Worm (Caenorhabditis elegans) whole organism, young adult: Measurements from ENCODE around the gene nstp-3.

Source experiments
- F10E7.11 ChIP-seq: sonication (generic microtip); optimal IDR thresholded peaks from 2 replicates; lab custom pipeline; 2017; ENCODE audit warnings: mild to moderate bottlenecking, missing genetic modification characterization, moderate library complexity, missing compliant biosample characterization
- F23B12.7 ChIP-seq: sonication (generic microtip); optimal IDR thresholded peaks from 2 replicates; lab custom pipeline; 2017; ENCODE audit warnings: missing genetic modification characterization, mild to moderate bottlenecking, missing compliant biosample characterization, antibody characterized with exemption, moderate library complexity; ENCODE audit not compliant: insufficient read depth
- F39B2.1 ChIP-seq: fragments of 200-800 bp; sonication (Bioruptor generic); IDR thresholded peaks from 2 replicates; pipeline ENCODE4 v1.3.6; 2022; ENCODE audit warnings: missing genetic modification reagents, missing genetic modification characterization, missing compliant biosample characterization
- F49E8.2 ChIP-seq: sonication (generic microtip); optimal IDR thresholded peaks from 3 replicates; lab custom pipeline; 2017; ENCODE audit warnings: missing genetic modification characterization, mild to moderate bottlenecking, missing compliant biosample characterization, antibody characterized with exemption, moderate library complexity; ENCODE audit not compliant: insufficient read depth
- F57A8.1 ChIP-seq: fragments of 200-800 bp; sonication (Bioruptor generic); optimal IDR thresholded peaks from 2 replicates; lab custom pipeline; 2018; ENCODE audit warnings: mild to moderate bottlenecking, missing genetic modification characterization, moderate library complexity, missing compliant biosample characterization
- K11D2.4 ChIP-seq: fragments of 200-800 bp; sonication (Bioruptor generic); IDR thresholded peaks from 2 replicates; pipeline ENCODE4 v1.3.6; 2022; ENCODE audit warnings: missing genetic modification reagents, missing genetic modification characterization, missing compliant biosample characterization
- K12H6.12 ChIP-seq: fragments of 200-800 bp; sonication (Bioruptor generic); optimal IDR thresholded peaks from 2 replicates; lab custom pipeline; 2018; ENCODE audit warnings: mild to moderate bottlenecking, missing genetic modification characterization, missing compliant biosample characterization
- T07F8.4 ChIP-seq: sonication (generic microtip); optimal IDR thresholded peaks from 2 replicates; lab custom pipeline; 2016; ENCODE audit warnings: mild to moderate bottlenecking, missing genetic modification characterization, moderate library complexity, missing compliant biosample characterization
- Y53G8AR.9 ChIP-seq: fragments of 200-800 bp; sonication (Bioruptor generic); conservative IDR thresholded peaks from 2 replicates; pipeline ENCODE4 v1.3.6; 2022; ENCODE audit warnings: missing genetic modification reagents, missing genetic modification characterization, missing compliant biosample characterization
- Y56A3A.18 ChIP-seq: fragments of 200-800 bp; sonication (Bioruptor generic); IDR thresholded peaks from 2 replicates; pipeline ENCODE4 v1.3.6; 2022; ENCODE audit warnings: missing genetic modification reagents, missing genetic modification characterization, missing compliant biosample characterization
- Y79H2A.3 ChIP-seq: fragments of 200-800 bp; sonication (Bioruptor generic); conservative IDR thresholded peaks from 2 replicates; pipeline ENCODE4 v1.3.6; 2022; ENCODE audit warnings: missing genetic modification reagents, missing genetic modification characterization, missing compliant biosample characterization
- ZK185.1 ChIP-seq: sonication (generic microtip); optimal IDR thresholded peaks from 2 replicates; lab custom pipeline; 2016; ENCODE audit warnings: mild to moderate bottlenecking, missing genetic modification characterization, missing compliant biosample characterization; ENCODE audit not compliant: poor library complexity, severe bottlenecking
- akir-1 ChIP-seq: fragments of 200-800 bp; sonication (Bioruptor generic); optimal IDR thresholded peaks from 2 replicates; lab custom pipeline; 2018; ENCODE audit warnings: mild to moderate bottlenecking, missing genetic modification characterization, moderate library complexity, missing compliant biosample characterization
- aptf-3 ChIP-seq: fragments of 200-800 bp; sonication (Bioruptor generic); IDR thresholded peaks from 2 replicates; pipeline ENCODE4 v1.3.6; 2022; ENCODE audit warnings: missing genetic modification characterization, missing compliant biosample characterization
- ccch-3 ChIP-seq: fragments of 200-800 bp; sonication (Bioruptor generic); optimal IDR thresholded peaks from 2 replicates; lab custom pipeline; 2018; ENCODE audit warnings: mild to moderate bottlenecking, missing genetic modification characterization, missing compliant biosample characterization
- cebp-1 ChIP-seq, 2 experiments: fragments of 200-800 bp in 1 of 2; sonication (Bioruptor generic) in 1 of 2; sonication (generic microtip) in 1 of 2; IDR thresholded peaks in 1 of 2; optimal IDR thresholded peaks in 1 of 2; 2 replicates each; pipeline versions ENCODE4 v1.3.6 to Lab custom; 2017 to 2022; ENCODE audit warnings: missing compliant biosample characterization in 2 of 2, missing genetic modification characterization in 2 of 2, mild to moderate bottlenecking in 1 of 2, missing genetic modification reagents in 1 of 2, moderate library complexity in 1 of 2
- ceh-40 ChIP-seq: fragments of 200-800 bp; sonication (Bioruptor generic); IDR thresholded peaks from 2 replicates; pipeline ENCODE4 v1.3.6; 2022; ENCODE audit warnings: missing genetic modification characterization, missing compliant biosample characterization
- ceh-79 ChIP-seq: sonication (generic microtip); optimal IDR thresholded peaks from 2 replicates; lab custom pipeline; 2017; ENCODE audit warnings: mild to moderate bottlenecking, missing genetic modification characterization, missing compliant biosample characterization
- chd-7 ChIP-seq: sonication (generic microtip); optimal IDR thresholded peaks from 2 replicates; lab custom pipeline; 2016; ENCODE audit warnings: mild to moderate bottlenecking, missing genetic modification characterization, moderate library complexity, missing compliant biosample characterization
- dox-1 ChIP-seq: fragments of 200-800 bp; sonication (Bioruptor generic); IDR thresholded peaks from 2 replicates; pipeline ENCODE4 v1.3.6; 2022; ENCODE audit warnings: missing genetic modification reagents, missing genetic modification characterization, missing compliant biosample characterization
- dpl-1 ChIP-seq: fragments of 150-350 bp; optimal IDR thresholded peaks from 2 replicates; lab custom pipeline; 2014; ENCODE audit warnings: missing biosample characterization, missing genetic modification reagents, missing genetic modification characterization
- egl-44 ChIP-seq: fragments of 200-800 bp; sonication (Bioruptor generic); IDR thresholded peaks from 2 replicates; pipeline ENCODE4 v1.3.6; 2022; ENCODE audit warnings: missing genetic modification reagents, missing genetic modification characterization, missing compliant biosample characterization
- ekl-4 ChIP-seq: fragments of 200-800 bp; sonication (Bioruptor generic); IDR thresholded peaks from 2 replicates; pipeline ENCODE4 v1.3.6; 2022; ENCODE audit warnings: missing genetic modification reagents, missing genetic modification characterization, missing compliant biosample characterization
- fkh-3 ChIP-seq: sonication (generic microtip); optimal IDR thresholded peaks from 2 replicates; lab custom pipeline; 2016; ENCODE audit warnings: mild to moderate bottlenecking, missing genetic modification characterization, missing compliant biosample characterization
- hlh-12 ChIP-seq: sonication (generic microtip); optimal IDR thresholded peaks from 2 replicates; lab custom pipeline; 2016; ENCODE audit warnings: missing genetic modification characterization, missing compliant biosample characterization
- hmg-1.2 ChIP-seq: fragments of 200-800 bp; sonication (Bioruptor generic); IDR thresholded peaks from 2 replicates; pipeline ENCODE4 v1.3.6; 2022; ENCODE audit warnings: missing genetic modification reagents, missing genetic modification characterization, missing compliant biosample characterization
- lin-26 ChIP-seq: fragments of 200-800 bp; sonication (Bioruptor generic); IDR thresholded peaks from 2 replicates; pipeline ENCODE4 v1.3.6; 2022; ENCODE audit warnings: missing genetic modification reagents, missing genetic modification characterization, missing compliant biosample characterization
- lin-35 ChIP-seq, 3 experiments: fragments of 150-350 bp in 2 of 3; sonication (generic microtip) in 1 of 3; optimal IDR thresholded peaks; 2 replicates each; lab custom pipeline; 2014 to 2018; ENCODE audit warnings: missing biosample characterization in 3 of 3, missing genetic modification characterization in 3 of 3, missing genetic modification reagents in 3 of 3
- lin-40 ChIP-seq: sonication (generic microtip); optimal IDR thresholded peaks from 2 replicates; lab custom pipeline; 2016; ENCODE audit warnings: missing genetic modification characterization, mild to moderate bottlenecking, missing compliant biosample characterization, missing genotype, missing genetic modification reagents
- lin-54 ChIP-seq: fragments of 200-800 bp; sonication (Bioruptor generic); optimal IDR thresholded peaks from 2 replicates; lab custom pipeline; 2018; ENCODE audit warnings: mild to moderate bottlenecking, missing genetic modification characterization, missing compliant biosample characterization
- madf-3 ChIP-seq: fragments of 200-800 bp; sonication (Bioruptor generic); IDR thresholded peaks from 2 replicates; pipeline ENCODE4 v1.3.6; 2022; ENCODE audit warnings: missing genetic modification reagents, missing genetic modification characterization, missing compliant biosample characterization
- madf-6 ChIP-seq: fragments of 200-800 bp; sonication (Bioruptor generic); IDR thresholded peaks from 2 replicates; pipeline ENCODE4 v1.3.6; 2022; ENCODE audit warnings: missing genetic modification reagents, missing genetic modification characterization, missing compliant biosample characterization
- madf-8 ChIP-seq: fragments of 200-800 bp; sonication (Bioruptor generic); conservative IDR thresholded peaks from 2 replicates; pipeline ENCODE4 v1.3.6; 2022; ENCODE audit warnings: missing genetic modification reagents, missing genetic modification characterization, missing compliant biosample characterization
- nfya-2 ChIP-seq: fragments of 200-800 bp; sonication (Bioruptor generic); IDR thresholded peaks from 2 replicates; pipeline ENCODE4 v1.3.6; 2022; ENCODE audit warnings: missing genetic modification reagents, missing genetic modification characterization, missing compliant biosample characterization
- nfyb-1 ChIP-seq: fragments of 200-800 bp; sonication (Bioruptor generic); IDR thresholded peaks from 2 replicates; pipeline ENCODE4 v1.3.6; 2022; ENCODE audit warnings: missing genetic modification reagents, missing genetic modification characterization, missing compliant biosample characterization
- nhr-179 ChIP-seq: sonication (generic microtip); optimal IDR thresholded peaks from 2 replicates; lab custom pipeline; 2016; ENCODE audit warnings: mild to moderate bottlenecking, missing genetic modification characterization, missing compliant biosample characterization
- nhr-80 ChIP-seq: sonication (generic microtip); optimal IDR thresholded peaks from 2 replicates; lab custom pipeline; 2016; ENCODE audit warnings: missing genetic modification characterization, missing compliant biosample characterization
- snpc-1.3 ChIP-seq: sonication (generic microtip); optimal IDR thresholded peaks from 2 replicates; lab custom pipeline; 2017; ENCODE audit warnings: missing genetic modification characterization, mild to moderate bottlenecking, missing compliant biosample characterization, antibody characterized with exemption, moderate library complexity, missing genotype, missing genetic modification reagents; ENCODE audit not compliant: insufficient read depth
- somi-1 ChIP-seq: fragments of 200-800 bp; sonication (Bioruptor generic); optimal IDR thresholded peaks from 2 replicates; lab custom pipeline; 2018; ENCODE audit warnings: mild to moderate bottlenecking, missing genetic modification characterization, missing compliant biosample characterization
- tbp1 ChIP-seq: fragments of 200-800 bp; sonication (Bioruptor generic); optimal IDR thresholded peaks from 2 replicates; lab custom pipeline; 2018; ENCODE audit warnings: mild to moderate bottlenecking, missing genetic modification characterization, missing compliant biosample characterization
- tbx-9 ChIP-seq: sonication (generic microtip); optimal IDR thresholded peaks from 2 replicates; lab custom pipeline; 2016; ENCODE audit warnings: borderline replicate concordance, missing genetic modification characterization, inconsistent platforms, missing compliant biosample characterization
- tlf-1 ChIP-seq: fragments of 200-800 bp; sonication (Bioruptor generic); optimal IDR thresholded peaks from 2 replicates; lab custom pipeline; 2018; ENCODE audit warnings: mild to moderate bottlenecking, missing genetic modification characterization, missing compliant biosample characterization
- unc-130 ChIP-seq: sonication (generic microtip); optimal IDR thresholded peaks from 2 replicates; lab custom pipeline; 2016; ENCODE audit warnings: missing genetic modification reagents, missing genetic modification characterization, missing compliant biosample characterization
- ztf-18 ChIP-seq: sonication (generic microtip); optimal IDR thresholded peaks from 2 replicates; lab custom pipeline; 2016; ENCODE audit warnings: missing genotype, mild to moderate bottlenecking, missing genetic modification characterization, missing compliant biosample characterization
- ztf-22 ChIP-seq: fragments of 200-800 bp; sonication (Bioruptor generic); optimal IDR thresholded peaks from 2 replicates; lab custom pipeline; 2018; ENCODE audit warnings: mild to moderate bottlenecking, missing genetic modification characterization, moderate library complexity, missing compliant biosample characterization
- ztf-26 ChIP-seq: sonication (generic microtip); optimal IDR thresholded peaks from 2 replicates; lab custom pipeline; 2017; ENCODE audit warnings: missing genetic modification characterization, missing compliant biosample characterization
- ztf-28 ChIP-seq: fragments of 200-800 bp; sonication (Bioruptor generic); IDR thresholded peaks from 2 replicates; pipeline ENCODE4 v1.3.6; 2022; ENCODE audit warnings: missing genetic modification reagents, missing genetic modification characterization, missing compliant biosample characterization
- ztf-3 ChIP-seq: fragments of 200-800 bp; sonication (Bioruptor generic); optimal IDR thresholded peaks from 2 replicates; lab custom pipeline; 2018; ENCODE audit warnings: mild to moderate bottlenecking, missing genetic modification characterization, missing compliant biosample characterization

Gene nstp-3

ce11 chrV:5768292-5768695 is 29.7 kb downstream of the nstp-3 start (continued):
- no peak for TF ChIP-seq akir-1
- TF ChIP-seq dpl-1 (GFP tag; lab: Kevin White, UChicago) = no peak
- no peak for TF ChIP-seq cebp-1 (GFP tag; IDR thresholded peaks at IDR 0.05; lab: Robert Waterston, UW)
- TF ChIP-seq cebp-1 (tag; optimal IDR thresholded peaks at IDR 0.05; lab: Kevin White, UChicago) = no peak
- TF ChIP-seq Y56A3A.18 (GFP tag; lab: Robert Waterston, UW) = no peak
- peak; percentile 65 for TF ChIP-seq nfyb-1 (GFP tag; lab: Robert Waterston, UW)
- TF ChIP-seq madf-3 = 0 out of 2 replicates have a peak, but pooled peaks have one; percentile 33
- no peak for TF ChIP-seq tlf-1 (GFP tag; lab: Kevin White, UChicago)
- peak; percentile 15 for TF ChIP-seq tbp1 (GFP tag; lab: Kevin White, UChicago)
- TF ChIP-seq fkh-3 (tag; lab: Kevin White, UChicago) = no peak
- no peak for TF ChIP-seq Y79H2A.3
- no peak; the same call in 1 of the 2 replicates for TF ChIP-seq hmg-1.2
- TF ChIP-seq ccch-3 (GFP tag; lab: Kevin White, UChicago) = no peak
- TF ChIP-seq K12H6.12 (tag; lab: Kevin White, UChicago) = peak; percentile 18
- no peak for TF ChIP-seq ceh-79 (tag; lab: Kevin White, UChicago)
- no peak for TF ChIP-seq F49E8.2
- no peak for TF ChIP-seq ztf-28 (GFP tag; lab: Robert Waterston, UW)
- no peak for TF ChIP-seq F23B12.7 (tag; lab: Kevin White, UChicago)
- TF ChIP-seq ZK185.1 (tag; lab: Kevin White, UChicago) = no peak
- TF ChIP-seq ekl-4 (GFP tag; lab: Robert Waterston, UW) = no peak
- TF ChIP-seq madf-6 (GFP tag; lab: Robert Waterston, UW) = no peak
- TF ChIP-seq lin-40 (tag; lab: Kevin White, UChicago) = peak; percentile 82
- TF ChIP-seq snpc-1.3 (tag; lab: Kevin White, UChicago) = no peak
- TF ChIP-seq dox-1 (GFP tag; lab: Robert Waterston, UW) = no peak; the same call in 1 of the 2 replicates
- no peak for TF ChIP-seq unc-130 (GFP tag; lab: Kevin White, UChicago)
- TF ChIP-seq lin-35 (GFP tag; optimal IDR thresholded peaks at IDR 0.05; lab: Kevin White, UChicago) = no peak
- no peak for TF ChIP-seq ztf-22 (GFP tag; lab: Kevin White, UChicago)
- TF ChIP-seq F39B2.1 (GFP tag; lab: Robert Waterston, UW) = no peak
- TF ChIP-seq madf-8 (GFP tag; lab: Robert Waterston, UW) = no peak
- no peak for TF ChIP-seq ztf-18 (tag; lab: Kevin White, UChicago)
- no peak for TF ChIP-seq lin-26
- no peak for TF ChIP-seq ceh-40 (GFP tag; lab: Robert Waterston, UW)
- no peak for TF ChIP-seq lin-54
- TF ChIP-seq somi-1 (GFP tag; lab: Kevin White, UChicago) = peak; percentile 89
- no peak for TF ChIP-seq T07F8.4 (tag; lab: Kevin White, UChicago)
- peak; percentile 42 for TF ChIP-seq chd-7
- no peak for TF ChIP-seq Y53G8AR.9 (GFP tag; lab: Robert Waterston, UW)
- no peak for TF ChIP-seq F57A8.1 (GFP tag; lab: Kevin White, UChicago)
- no peak for TF ChIP-seq egl-44 (GFP tag; lab: Robert Waterston, UW)
- TF ChIP-seq ztf-3 (GFP tag; lab: Kevin White, UChicago) = no peak
- no peak for TF ChIP-seq nfya-2 (GFP tag; lab: Robert Waterston, UW)
- TF ChIP-seq K11D2.4 = no peak; the same call in 1 of the 2 replicates
- TF ChIP-seq ztf-26 (tag; lab: Kevin White, UChicago) = peak; percentile 56
- TF ChIP-seq F10E7.11 (tag; lab: Kevin White, UChicago) = no peak
- peak; percentile 77 for TF ChIP-seq nhr-80 (tag; lab: Kevin White, UChicago)
- no peak for TF ChIP-seq hlh-12 (tag; lab: Kevin White, UChicago)
- no peak for TF ChIP-seq nhr-179 (tag; lab: Kevin White, UChicago)
- TF ChIP-seq aptf-3 = no peak
- TF ChIP-seq tbx-9 (tag; lab: Kevin White, UChicago) = no peak
